Fruit fly (Drosophila melanogaster) whole organism, adult: Measurements from ENCODE around the gene Ge-1.

Source experiments
- CG11617 ChIP-seq: fragments of 200-800 bp; sonication (Bioruptor generic); optimal IDR thresholded peaks from 2 replicates; lab custom pipeline; 2017; ENCODE audit warnings: mild to moderate bottlenecking, missing biosample characterization, missing genetic modification reagents, missing genetic modification characterization
- CG12768 ChIP-seq: fragments of 200-800 bp; sonication (Bioruptor generic); optimal IDR thresholded peaks from 2 replicates; lab custom pipeline; 2017; ENCODE audit warnings: missing biosample characterization, missing genetic modification characterization, mild to moderate bottlenecking, moderate library complexity, missing genetic modification reagents
- CG14711 ChIP-seq: fragments of 200-800 bp; sonication (Bioruptor generic); optimal IDR thresholded peaks from 2 replicates; lab custom pipeline; 2018; ENCODE audit warnings: missing biosample characterization, mild to moderate bottlenecking, missing genetic modification characterization, moderate library complexity
- CG1620 ChIP-seq: fragments of 200-800 bp; sonication (Bioruptor generic); optimal IDR thresholded peaks from 2 replicates; lab custom pipeline; 2016; ENCODE audit warnings: missing biosample characterization, missing genetic modification characterization
- CG33017 ChIP-seq: fragments of 200-800 bp; sonication (Bioruptor generic); optimal IDR thresholded peaks from 2 replicates; lab custom pipeline; 2018; ENCODE audit warnings: missing biosample characterization, mild to moderate bottlenecking, missing genetic modification characterization, moderate library complexity
- CG5204 ChIP-seq: fragments of 200-800 bp; sonication (Bioruptor generic); optimal IDR thresholded peaks from 2 replicates; lab custom pipeline; 2016; ENCODE audit warnings: missing biosample characterization, missing genetic modification characterization
- CG7045 ChIP-seq: fragments of 200-800 bp; sonication (Bioruptor generic); optimal IDR thresholded peaks from 2 replicates; lab custom pipeline; 2017; ENCODE audit warnings: missing biosample characterization, mild to moderate bottlenecking, missing genetic modification characterization
- CG7101 ChIP-seq: fragments of 200-800 bp; sonication (Bioruptor generic); optimal IDR thresholded peaks from 2 replicates; lab custom pipeline; 2018; ENCODE audit warnings: missing biosample characterization, mild to moderate bottlenecking, missing genetic modification characterization, moderate library complexity
- Clk ChIP-seq: fragments of 200-800 bp; sonication (Bioruptor generic); optimal IDR thresholded peaks from 2 replicates; lab custom pipeline; 2017; ENCODE audit warnings: missing biosample characterization, missing genetic modification characterization
- Crg-1 ChIP-seq: fragments of 200-800 bp; sonication (Bioruptor generic); optimal IDR thresholded peaks from 2 replicates; lab custom pipeline; 2016; ENCODE audit warnings: missing biosample characterization, missing genetic modification characterization
- Hr96 ChIP-seq: fragments of 200-800 bp; sonication (Bioruptor generic); optimal IDR thresholded peaks from 2 replicates; lab custom pipeline; 2016; ENCODE audit warnings: missing biosample characterization, missing genetic modification characterization
- Mnt ChIP-seq: fragments of 200-800 bp; sonication (Bioruptor generic); optimal IDR thresholded peaks from 2 replicates; lab custom pipeline; 2016; ENCODE audit warnings: missing biosample characterization, mild to moderate bottlenecking, missing genetic modification characterization
- bab1 ChIP-seq: fragments of 200-800 bp; sonication (Bioruptor generic); optimal IDR thresholded peaks from 3 replicates; lab custom pipeline; 2019; ENCODE audit warnings: missing biosample characterization, mild to moderate bottlenecking, missing genetic modification characterization, moderate library complexity
- cic ChIP-seq: fragments of 200-800 bp; sonication (Bioruptor generic); optimal IDR thresholded peaks from 2 replicates; lab custom pipeline; 2017; ENCODE audit warnings: missing biosample characterization, mild to moderate bottlenecking, missing genetic modification characterization, moderate library complexity
- cnc ChIP-seq, 2 experiments: fragments of >200 bp; optimal IDR thresholded peaks; 2 replicates each; lab custom pipeline; 2017
- kay ChIP-seq: fragments of 200-800 bp; sonication (Bioruptor generic); peaks from one replicate; lab custom pipeline; 2016; ENCODE audit warnings: missing biosample characterization, missing genetic modification characterization, borderline replicate concordance
- ovo ChIP-seq: fragments of 200-800 bp; sonication (Bioruptor generic); optimal IDR thresholded peaks from 2 replicates; lab custom pipeline; 2016; ENCODE audit warnings: missing biosample characterization, missing genetic modification characterization
- pad ChIP-seq: fragments of 200-800 bp; sonication (Bioruptor generic); optimal IDR thresholded peaks from 3 replicates; lab custom pipeline; 2017; ENCODE audit warnings: missing biosample characterization, missing genetic modification characterization, mild to moderate bottlenecking, moderate library complexity, missing genetic modification reagents
- tj ChIP-seq: fragments of 200-800 bp; sonication (Bioruptor generic); optimal IDR thresholded peaks from 3 replicates; lab custom pipeline; 2017; ENCODE audit warnings: missing biosample characterization, mild to moderate bottlenecking, missing genetic modification characterization, moderate library complexity
- toe ChIP-seq: fragments of 200-800 bp; sonication (Bioruptor generic); optimal IDR thresholded peaks from 2 replicates; lab custom pipeline; 2016; ENCODE audit warnings: missing biosample characterization, missing genetic modification characterization

The Ge-1 gene

dm6 chr2L:11075114-11075513 is 25.6 kb downstream of the Ge-1 start, which contains the start of gene CG43725:
CG43725 (plus strand) TSS chr2L:11075513.
- TF ChIP-seq Mnt (GFP tag; lab: Kevin White, UChicago) (no peak), tj (no peak), CG33017 (tag; lab: Kevin White, UChicago) (no peak), CG1620 (GFP tag; lab: Kevin White, UChicago) (no peak), CG12768 (GFP tag; lab: Kevin White, UChicago) (no peak), Crg-1 (GFP tag; lab: Kevin White, UChicago) (no peak), CG11617 (no peak), toe (GFP tag; lab: Kevin White, UChicago) (no peak), CG14711 (tag; lab: Kevin White, UChicago) (no peak), Hr96 (GFP tag; lab: Kevin White, UChicago) (no peak), Clk (GFP tag; lab: Kevin White, UChicago) (no peak)

dm6 chr2L:11073947-11074346 is 26.7 kb downstream of the Ge-1 start:
- no peak for TF ChIP-seq CG7101 (tag; lab: Kevin White, UChicago)
- TF ChIP-seq cnc (optimal IDR thresholded peaks at IDR 0.05; lab: Kevin White, UChicago): no peak
- no peak for TF ChIP-seq Mnt (GFP tag; lab: Kevin White, UChicago)
- no peak for TF ChIP-seq CG33017 (tag; lab: Kevin White, UChicago)
- no peak for TF ChIP-seq toe (GFP tag; lab: Kevin White, UChicago)
- TF ChIP-seq CG1620 (GFP tag; lab: Kevin White, UChicago): no peak
- no peak for TF ChIP-seq pad
- TF ChIP-seq Clk (GFP tag; lab: Kevin White, UChicago): no peak
- TF ChIP-seq CG5204 (GFP tag; lab: Kevin White, UChicago): no peak
- TF ChIP-seq CG12768 (GFP tag; lab: Kevin White, UChicago): no peak
- no peak for TF ChIP-seq Hr96 (GFP tag; lab: Kevin White, UChicago)

- TF ChIP-seq CG7045 (no peak), CG11617 (no peak), CG33017 (tag; lab: Kevin White, UChicago) (no peak), CG1620 (GFP tag; lab: Kevin White, UChicago) (no peak), CG12768 (GFP tag; lab: Kevin White, UChicago) (no peak), ovo (GFP tag; lab: Kevin White, UChicago) (no peak), toe (GFP tag; lab: Kevin White, UChicago) (no peak), Mnt (GFP tag; lab: Kevin White, UChicago) (no peak), cnc (optimal IDR thresholded peaks at IDR 0.05; lab: Kevin White, UChicago) (no peak), pad (no peak), kay (GFP tag; lab: Kevin White, UChicago) (no peak), Crg-1 (GFP tag; lab: Kevin White, UChicago) (no peak), Hr96 (GFP tag; lab: Kevin White, UChicago) (no peak), bab1 (GFP tag; lab: Kevin White, UChicago) (no peak), Clk (GFP tag; lab: Kevin White, UChicago) (no peak), CG7101 (tag; lab: Kevin White, UChicago) (no peak)
Measured at dm6 chr2L:11072880-11073279, 27.8 kb downstream of the Ge-1 start.

- no peak for TF ChIP-seq CG7101 (tag; lab: Kevin White, UChicago)
- TF ChIP-seq Clk (GFP tag; lab: Kevin White, UChicago): no peak
- no peak for TF ChIP-seq CG1620 (GFP tag; lab: Kevin White, UChicago)
- TF ChIP-seq Hr96 (GFP tag; lab: Kevin White, UChicago): no peak
Measured at dm6 chr2L:11072250-11072649, 28.4 kb downstream of the Ge-1 start.

- TF ChIP-seq tj (no peak), Crg-1 (GFP tag; lab: Kevin White, UChicago) (no peak), bab1 (GFP tag; lab: Kevin White, UChicago) (no peak), CG5204 (GFP tag; lab: Kevin White, UChicago) (no peak), CG33017 (tag; lab: Kevin White, UChicago) (no peak)
Measured at dm6 chr2L:11070862-11071261, 29.8 kb downstream of the Ge-1 start, which contains the start of gene CG14915. CG14915 (plus strand) TSS chr2L:11071027.

- TF ChIP-seq CG11617 (no peak), Crg-1 (GFP tag; lab: Kevin White, UChicago) (no peak), CG1620 (GFP tag; lab: Kevin White, UChicago) (no peak), CG7101 (tag; lab: Kevin White, UChicago) (no peak), pad (no peak), Clk (GFP tag; lab: Kevin White, UChicago) (no peak), ovo (GFP tag; lab: Kevin White, UChicago) (no peak), cnc (optimal IDR thresholded peaks at IDR 0.05; lab: Kevin White, UChicago) (no peak), CG33017 (tag; lab: Kevin White, UChicago) (no peak)
Measured at dm6 chr2L:11069475-11069874, 31.2 kb downstream of the Ge-1 start.

- TF ChIP-seq CG1620 (GFP tag; lab: Kevin White, UChicago) (no peak), CG33017 (tag; lab: Kevin White, UChicago) (no peak), Mnt (GFP tag; lab: Kevin White, UChicago) (no peak), cic (GFP tag; lab: Kevin White, UChicago) (no peak), Crg-1 (GFP tag; lab: Kevin White, UChicago) (no peak), cnc (optimal IDR thresholded peaks at IDR 0.05; lab: Kevin White, UChicago) (no peak)
Measured at dm6 chr2L:11068907-11069306, 31.8 kb downstream of the Ge-1 start.
